Worm (Caenorhabditis elegans) whole organism, midembryonic: ENCODE measurements around the gene tag-77.

ENCODE experiments used
- T22C8.4 ChIP-seq: fragments of 200-800 bp; sonication (Bioruptor generic); IDR thresholded peaks from 2 replicates; pipeline ENCODE4 v1.3.6; 2022; ENCODE audit warnings: missing genetic modification characterization, missing compliant biosample characterization
- cog-1 ChIP-seq: sonication (generic microtip); optimal IDR thresholded peaks from 2 replicates; lab custom pipeline; 2016; ENCODE audit warnings: missing genetic modification characterization, missing compliant biosample characterization
- flt-1 ChIP-seq: fragments of 200-800 bp; sonication (Bioruptor generic); IDR thresholded peaks from 2 replicates; pipeline ENCODE4 v1.3.6; 2022; ENCODE audit warnings: missing genetic modification characterization, missing compliant biosample characterization
- med-1 ChIP-seq: sonication (generic microtip); optimal IDR thresholded peaks from 2 replicates; lab custom pipeline; 2017; ENCODE audit warnings: missing genetic modification characterization, mild to moderate bottlenecking, missing compliant biosample characterization, antibody characterized with exemption, missing genetic modification reagents; ENCODE audit not compliant: insufficient read depth
- ref-1 ChIP-seq: fragments of 200-800 bp; sonication (Bioruptor generic); conservative IDR thresholded peaks from 2 replicates; pipeline ENCODE4 v1.3.6; 2022; ENCODE audit warnings: missing genetic modification reagents, missing genetic modification characterization, missing compliant biosample characterization
- ztf-23 ChIP-seq: fragments of 200-800 bp; sonication (Bioruptor generic); IDR thresholded peaks from 2 replicates; pipeline ENCODE4 v1.3.6; 2022; ENCODE audit warnings: missing genetic modification reagents, missing genetic modification characterization, missing compliant biosample characterization
- ztf-29 ChIP-seq: fragments of 200-800 bp; sonication (Bioruptor generic); IDR thresholded peaks from 2 replicates; pipeline ENCODE4 v1.3.6; 2022; ENCODE audit warnings: missing genetic modification reagents, missing genetic modification characterization, missing compliant biosample characterization

DNA sequence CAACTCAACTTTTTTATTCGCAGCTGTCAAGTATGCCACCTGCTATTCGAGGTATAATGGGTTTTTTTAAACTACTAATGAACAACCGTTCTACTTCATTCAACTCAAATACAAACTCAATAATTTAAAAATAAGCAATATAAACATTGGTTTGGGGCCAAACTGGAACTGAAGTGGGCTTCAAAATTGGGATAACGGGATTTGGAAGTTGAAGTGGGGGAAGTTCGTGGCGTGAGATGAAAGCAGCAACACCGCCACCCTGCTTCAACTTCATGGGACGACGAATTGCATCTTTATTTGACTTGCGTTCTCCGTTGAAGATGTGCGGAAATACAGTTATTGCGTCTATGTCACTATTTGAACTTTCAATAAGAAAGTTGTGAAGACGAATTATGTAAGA is 31.8 kb downstream of the tag-77 start:
- no peak for TF ChIP-seq ztf-29 (GFP tag; lab: Robert Waterston, UW)
- TF ChIP-seq flt-1, result no peak
- TF ChIP-seq T22C8.4 (GFP tag; lab: Robert Waterston, UW), result no peak
- no peak for TF ChIP-seq ztf-23 (GFP tag; lab: Robert Waterston, UW)
- TF ChIP-seq med-1, result no peak
- TF ChIP-seq cog-1, result no peak
- no peak for TF ChIP-seq ref-1
